Worm (Caenorhabditis elegans) whole organism, midembryonic: Measurements from ENCODE around the gene chc-1.

Experiments
- flt-1 ChIP-seq: fragments of 200-800 bp; sonication (Bioruptor generic); IDR thresholded peaks from 2 replicates; pipeline ENCODE4 v1.3.6; 2022; ENCODE audit warnings: missing genetic modification characterization, missing compliant biosample characterization
- med-1 ChIP-seq: sonication (generic microtip); optimal IDR thresholded peaks from 2 replicates; lab custom pipeline; 2017; ENCODE audit warnings: missing genetic modification characterization, mild to moderate bottlenecking, missing compliant biosample characterization, antibody characterized with exemption, missing genetic modification reagents; ENCODE audit not compliant: insufficient read depth
- tab-1 ChIP-seq: fragments of 200-800 bp; sonication (Bioruptor generic); IDR thresholded peaks from 2 replicates; pipeline ENCODE4 v1.3.6; 2022; ENCODE audit warnings: missing genetic modification characterization, missing compliant biosample characterization
- ztf-29 ChIP-seq: fragments of 200-800 bp; sonication (Bioruptor generic); IDR thresholded peaks from 2 replicates; pipeline ENCODE4 v1.3.6; 2022; ENCODE audit warnings: missing genetic modification reagents, missing genetic modification characterization, missing compliant biosample characterization

DNA sequence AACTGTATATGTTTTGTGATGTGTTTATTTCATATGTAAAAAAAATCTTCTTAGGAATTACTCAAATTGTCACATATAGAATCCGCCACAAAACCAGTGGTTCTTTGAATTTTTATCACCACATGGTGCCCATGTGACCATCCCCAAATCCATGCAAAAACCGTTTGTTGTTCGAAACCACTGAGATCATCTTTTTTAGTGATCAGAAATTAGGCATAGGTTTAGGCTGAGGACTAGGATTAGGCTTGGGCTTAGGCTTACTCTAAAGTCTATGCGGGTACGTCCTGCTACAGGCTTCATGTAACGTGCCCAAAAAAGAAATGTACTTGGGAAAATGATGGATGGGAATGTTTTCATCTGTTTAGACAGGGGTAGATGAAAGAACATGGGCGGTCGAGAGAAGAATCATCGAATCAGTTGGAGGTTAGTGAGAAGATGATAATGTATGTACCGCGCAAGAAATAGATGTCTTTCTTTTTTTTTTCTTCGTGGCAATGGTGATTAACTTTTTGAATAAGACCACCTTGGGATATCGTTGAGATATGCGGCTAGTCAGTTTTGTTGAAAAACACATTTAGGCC is 32.8 kb downstream of the chc-1 start:
- TF ChIP-seq ztf-29 (GFP tag; lab: Robert Waterston, UW) (no peak), flt-1 (GFP tag; lab: Robert Waterston, UW) (no peak), med-1 (GFP tag; lab: Kevin White, UChicago) (no peak), tab-1 (GFP tag; lab: Robert Waterston, UW) (no peak)
